Fruit fly (Drosophila melanogaster): ENCODE results near the gene Pdp.

DNA sequence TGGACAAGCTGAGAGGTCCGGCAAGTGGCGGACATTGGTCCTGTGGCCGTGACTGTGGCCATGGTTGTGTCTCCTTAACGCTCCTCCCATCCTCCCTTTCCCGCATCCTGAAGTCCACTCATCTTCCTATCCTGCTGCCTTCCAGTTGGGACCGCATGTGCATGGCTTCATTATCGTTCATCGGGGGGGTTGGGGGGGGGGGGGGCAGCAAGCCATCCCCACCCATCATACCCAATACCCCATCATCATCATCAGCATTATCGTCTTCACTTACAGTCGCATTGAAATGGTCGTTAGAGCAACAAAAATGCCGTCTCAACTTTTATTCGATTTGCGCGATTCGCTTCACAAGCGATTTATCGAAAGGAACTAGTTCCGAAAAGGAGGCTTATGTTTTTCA lies 11.9 kb upstream of the Pdp start:
- TF ChIP-seq psq (optimal IDR thresholded peaks at IDR 0.05) (no peak), CG8478 (optimal IDR thresholded peaks at IDR 0.05) (no peak)
